Fruit fly (Drosophila melanogaster): ENCODE results near the gene aspr.

Gene aspr

dm6 chrX:20159679-20160140 is 11.8 kb downstream of the aspr start, which contains the start of gene Rab35 (continued):
- peak; percentile 96 for TF ChIP-seq Scr (GFP tag; IDR thresholded peaks at IDR 0.05; ENCODE audit: partially characterized antibody)
- TF ChIP-seq CG17361 (GFP tag; IDR thresholded peaks at IDR 0.05) = 0 out of 3 replicates have a peak, but pooled peaks have one; percentile 27
- no peak for TF ChIP-seq fd96Cb (tag; optimal IDR thresholded peaks at IDR 0.05)
- TF ChIP-seq Eip74EF (GFP tag; optimal IDR thresholded peaks at IDR 0.05) = no peak
- TF ChIP-seq pita (GFP tag; optimal IDR thresholded peaks at IDR 0.05) = no peak
- TF ChIP-seq Blimp-1 (GFP tag; optimal IDR thresholded peaks at IDR 0.05) = no peak
- no peak for TF ChIP-seq CG10366 (GFP tag; IDR thresholded peaks at IDR 0.05)
- no peak for TF ChIP-seq da (GFP tag; optimal IDR thresholded peaks at IDR 0.05)
- no peak for TF ChIP-seq CG31388 (GFP tag; optimal IDR thresholded peaks at IDR 0.05)
- no peak for TF ChIP-seq CG12769 (tag; optimal IDR thresholded peaks at IDR 0.05)
- peak; percentile 57 for TF ChIP-seq CG12391 (tag; optimal IDR thresholded peaks at IDR 0.05)
- TF ChIP-seq Camta (GFP tag; optimal IDR thresholded peaks at IDR 0.05) = no peak
- TF ChIP-seq CG13424 (tag; optimal IDR thresholded peaks at IDR 0.05) = peak; percentile 1
- no peak for TF ChIP-seq Atf-2 (GFP tag; optimal IDR thresholded peaks at IDR 0.05)
- peak; percentile 93 for TF ChIP-seq CG14860 (GFP tag; IDR thresholded peaks at IDR 0.05; ENCODE audit: partially characterized antibody)
- no peak for TF ChIP-seq CG8089 (GFP tag; optimal IDR thresholded peaks at IDR 0.05)
- peak; percentile 3 for TF ChIP-seq CG10654 (GFP tag; optimal IDR thresholded peaks at IDR 0.05)
- no peak for TF ChIP-seq CG16863 (GFP tag; optimal IDR thresholded peaks at IDR 0.05)
- no peak for TF ChIP-seq fd102C (GFP tag; optimal IDR thresholded peaks at IDR 0.05)
- TF ChIP-seq CG15479 (GFP tag; optimal IDR thresholded peaks at IDR 0.05) = no peak
- TF ChIP-seq gt (GFP tag; IDR thresholded peaks at IDR 0.05) = no peak
- TF ChIP-seq CG10431 (GFP tag; optimal IDR thresholded peaks at IDR 0.05) = no peak
- TF ChIP-seq Dip2 (GFP tag; IDR thresholded peaks at IDR 0.05) = no peak
- TF ChIP-seq CG10209 (GFP tag; optimal IDR thresholded peaks at IDR 0.05) = no peak
- TF ChIP-seq Vsx1 (GFP tag; optimal IDR thresholded peaks at IDR 0.05) = no peak
- TF ChIP-seq CG11504 (tag; optimal IDR thresholded peaks at IDR 0.05) = peak; percentile 27
- TF ChIP-seq sima (GFP tag; optimal IDR thresholded peaks at IDR 0.05) = no peak
- no peak for TF ChIP-seq D19A (tag; optimal IDR thresholded peaks at IDR 0.05)
- TF ChIP-seq Dref (GFP tag; IDR thresholded peaks at IDR 0.05) = peak; percentile 77
- no peak for TF ChIP-seq Trl (optimal IDR thresholded peaks at IDR 0.05)
- no peak for TF ChIP-seq Trl (GFP tag; optimal IDR thresholded peaks at IDR 0.05)
- no peak for TF ChIP-seq wek (GFP tag; optimal IDR thresholded peaks at IDR 0.05)
- peak; percentile 49 for TF ChIP-seq CG2120 (GFP tag; optimal IDR thresholded peaks at IDR 0.05)
- TF ChIP-seq CG10565 (GFP tag; optimal IDR thresholded peaks at IDR 0.05) = no peak
- no peak for TF ChIP-seq CG6175 (GFP tag; IDR thresholded peaks at IDR 0.05)
- no peak for TF ChIP-seq CG6765 (GFP tag; optimal IDR thresholded peaks at IDR 0.05)
- no peak for TF ChIP-seq CHES-1-like (GFP tag; optimal IDR thresholded peaks at IDR 0.05)
- no peak for TF ChIP-seq prd (optimal IDR thresholded peaks at IDR 0.05)
- TF ChIP-seq prd (GFP tag; IDR thresholded peaks at IDR 0.05) = peak; percentile 38; the same call in 1 of the 3 replicates
- TF ChIP-seq zen2 (GFP tag; IDR thresholded peaks at IDR 0.05; ENCODE audit: partially characterized antibody) = peak; percentile 90
- TF ChIP-seq CG32532 (GFP tag; IDR thresholded peaks at IDR 0.05) = 0 out of 2 replicates have a peak, but pooled peaks have one; percentile 13
- TF ChIP-seq H2.0 (GFP tag; IDR thresholded peaks at IDR 0.05) = no peak
- no peak for TF ChIP-seq CG1233 (GFP tag; optimal IDR thresholded peaks at IDR 0.05)
- no peak for TF ChIP-seq Hr39 (optimal IDR thresholded peaks at IDR 0.05)
- no peak for TF ChIP-seq MBD-R2 (GFP tag; IDR thresholded peaks at IDR 0.05)
- peak; percentile 95 for TF ChIP-seq inv (GFP tag; IDR thresholded peaks at IDR 0.05; ENCODE audit: partially characterized antibody)
- peak; percentile 23 for TF ChIP-seq Chrac-16 (GFP tag; optimal IDR thresholded peaks at IDR 0.05)
- TF ChIP-seq br (optimal IDR thresholded peaks at IDR 0.05) = no peak
- TF ChIP-seq sens-2 (GFP tag; IDR thresholded peaks at IDR 0.05) = no peak
- TF ChIP-seq Meics (GFP tag; optimal IDR thresholded peaks at IDR 0.05) = no peak
- TF ChIP-seq NfI (GFP tag; optimal IDR thresholded peaks at IDR 0.05) = peak; percentile 24
- no peak for TF ChIP-seq odd (GFP tag; optimal IDR thresholded peaks at IDR 0.05)

Data from whole organism, embryonic.